Worm (Caenorhabditis elegans): ENCODE measurements around the gene srab-9.

DNA sequence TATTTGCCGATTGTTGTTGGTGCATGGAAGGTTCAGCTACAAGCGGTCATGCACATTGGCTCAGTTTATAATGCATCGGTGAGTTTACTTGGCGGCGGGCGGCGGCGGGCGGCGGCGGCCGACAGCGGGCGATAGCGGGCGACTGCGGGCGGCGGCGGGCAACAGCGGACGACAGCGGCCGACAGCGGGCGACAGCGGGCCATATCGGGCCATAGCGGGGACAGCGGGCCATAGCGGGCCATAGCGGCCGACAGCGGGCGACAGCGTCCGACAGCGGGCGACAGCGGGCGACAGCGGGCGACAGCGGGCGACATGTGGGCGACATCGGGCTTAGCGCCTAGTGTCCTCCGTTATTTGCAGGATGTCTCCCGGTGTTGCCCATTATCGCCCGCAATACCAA, 9.0 kb downstream of the srab-9 start:
- TF ChIP-seq mep-1 (tag; optimal IDR thresholded peaks at IDR 0.05): no peak
- no peak for TF ChIP-seq sptf-1 (tag; optimal IDR thresholded peaks at IDR 0.05)
- TF ChIP-seq elt-3 (tag; optimal IDR thresholded peaks at IDR 0.05): no peak
- TF ChIP-seq pha-4 (tag; optimal IDR thresholded peaks at IDR 0.05): no peak
- TF ChIP-seq elt-1 (tag; optimal IDR thresholded peaks at IDR 0.05; ENCODE audit: borderline replicate concordance, insufficient read depth): no peak
- no peak for TF ChIP-seq ceh-43 (GFP tag; optimal IDR thresholded peaks at IDR 0.05)
- no peak for TF ChIP-seq ceh-39 (tag; optimal IDR thresholded peaks at IDR 0.05)
- no peak for TF ChIP-seq ztf-11 (tag; optimal IDR thresholded peaks at IDR 0.05)
- no peak for TF ChIP-seq nhr-28 (tag; optimal IDR thresholded peaks at IDR 0.05)
- no peak for TF ChIP-seq nhr-2 (tag; optimal IDR thresholded peaks at IDR 0.05)
- no peak for TF ChIP-seq unc-62 (GFP tag; optimal IDR thresholded peaks at IDR 0.05)

All from whole organism, mixed stage, embryonic.